Fruit fly (Drosophila melanogaster): ENCODE results near the gene ppk27.
A peak's percentile ranks its signal among the peaks of the same experiment; 100 is the strongest.

The ppk27 gene

dm6 chr3L:3767825-3768224 is 12.8 kb upstream of the ppk27 start (continued):
- no peak; the same call in 2 of the 3 replicates for TF ChIP-seq CG16813 (GFP tag; IDR thresholded peaks at IDR 0.05; ENCODE audit: partially characterized antibody)
- peak; percentile 39 for TF ChIP-seq CG8388 (GFP tag; optimal IDR thresholded peaks at IDR 0.05)
- TF ChIP-seq CG18764 (GFP tag; optimal IDR thresholded peaks at IDR 0.05) = no peak
- TF ChIP-seq klu (GFP tag; IDR thresholded peaks at IDR 0.05) = no peak
- TF ChIP-seq ERR (GFP tag; optimal IDR thresholded peaks at IDR 0.05) = no peak
- TF ChIP-seq Vsx1 (GFP tag; optimal IDR thresholded peaks at IDR 0.05) = peak; percentile 68
- peak; percentile 16; the same call in 1 of the 2 replicates for TF ChIP-seq sim (GFP tag; IDR thresholded peaks at IDR 0.05)
- TF ChIP-seq gcm (GFP tag; optimal IDR thresholded peaks at IDR 0.05) = peak; percentile 16
- no peak for TF ChIP-seq sqz (GFP tag; optimal IDR thresholded peaks at IDR 0.05)
- TF ChIP-seq cg (GFP tag; optimal IDR thresholded peaks at IDR 0.05) = no peak
- peak; percentile 66 for TF ChIP-seq Atf-2 (GFP tag; optimal IDR thresholded peaks at IDR 0.05)
- TF ChIP-seq nerfin-1 (tag; optimal IDR thresholded peaks at IDR 0.05) = no peak
- TF ChIP-seq HLH54F (GFP tag; optimal IDR thresholded peaks at IDR 0.05) = peak; percentile 12
- no peak for TF ChIP-seq hth (optimal IDR thresholded peaks at IDR 0.05)
- TF ChIP-seq Taf1 (GFP tag; IDR thresholded peaks at IDR 0.05) = no peak
- peak; percentile 82 for TF ChIP-seq Rfx (GFP tag; IDR thresholded peaks at IDR 0.05)
- peak; percentile 37; the same call in 1 of the 3 replicates for TF ChIP-seq sr (GFP tag; IDR thresholded peaks at IDR 0.05)
- no peak for TF ChIP-seq CG10654 (GFP tag; optimal IDR thresholded peaks at IDR 0.05)
- TF ChIP-seq ato (GFP tag; IDR thresholded peaks at IDR 0.05; ENCODE audit: partially characterized antibody) = 0 out of 2 replicates have a peak, but pooled peaks have one; percentile 13
- TF ChIP-seq CrebB (tag; optimal IDR thresholded peaks at IDR 0.05) = peak; percentile 33
- peak in 1 of 2 experiments; percentile 69 for TF ChIP-seq bsh (GFP tag; optimal IDR thresholded peaks at IDR 0.05)
- TF ChIP-seq salm (tag; optimal IDR thresholded peaks at IDR 0.05) = no peak
- TF ChIP-seq HHEX (GFP tag; optimal IDR thresholded peaks at IDR 0.05) = peak; percentile 3
- TF ChIP-seq CG6272 (GFP tag; IDR thresholded peaks at IDR 0.05) = peak; percentile 40; the same call in 1 of the 2 replicates
- peak; percentile 71 for TF ChIP-seq Optix (GFP tag; IDR thresholded peaks at IDR 0.05)
- TF ChIP-seq Nf-YC (tag; optimal IDR thresholded peaks at IDR 0.05) = no peak
- TF ChIP-seq CG11560 (tag; IDR thresholded peaks at IDR 0.05) = no peak
- TF ChIP-seq ATbp (GFP tag; optimal IDR thresholded peaks at IDR 0.05) = peak; percentile 72
- TF ChIP-seq dimm (GFP tag; IDR thresholded peaks at IDR 0.05) = peak; percentile 38; the same call in 1 of the 2 replicates
- TF ChIP-seq schlank (tag; optimal IDR thresholded peaks at IDR 0.05) = no peak
- peak; percentile 39 for TF ChIP-seq vfl (GFP tag; optimal IDR thresholded peaks at IDR 0.05)
- no peak for TF ChIP-seq zen (tag; optimal IDR thresholded peaks at IDR 0.05)
- TF ChIP-seq CG10431 (GFP tag; optimal IDR thresholded peaks at IDR 0.05) = peak; percentile 78
- TF ChIP-seq otp (GFP tag; IDR thresholded peaks at IDR 0.05) = peak; percentile 61; the same call in 2 of the 3 replicates
- no peak for TF ChIP-seq kah (GFP tag; optimal IDR thresholded peaks at IDR 0.05)
- TF ChIP-seq Scr (GFP tag; IDR thresholded peaks at IDR 0.05; ENCODE audit: partially characterized antibody) = no peak
- TF ChIP-seq dm (GFP tag; optimal IDR thresholded peaks at IDR 0.05) = peak; percentile 59
- TF ChIP-seq Xrp1 (GFP tag; IDR thresholded peaks at IDR 0.05) = peak; percentile 64
- TF ChIP-seq CG4707 (GFP tag; optimal IDR thresholded peaks at IDR 0.05) = peak; percentile 56
- peak; percentile 65 for TF ChIP-seq pum (GFP tag; optimal IDR thresholded peaks at IDR 0.05)
- no peak for TF ChIP-seq Abd-B (GFP tag; optimal IDR thresholded peaks at IDR 0.05)
- TF ChIP-seq Dip3 (GFP tag; optimal IDR thresholded peaks at IDR 0.05) = peak; percentile 47
- TF ChIP-seq CG31224 (GFP tag; IDR thresholded peaks at IDR 0.05) = no peak
- TF ChIP-seq Oaz (GFP tag; IDR thresholded peaks at IDR 0.05) = peak; percentile 56
- TF ChIP-seq CG6765 (GFP tag; optimal IDR thresholded peaks at IDR 0.05) = peak; percentile 14
- TF ChIP-seq CG5245 (GFP tag; optimal IDR thresholded peaks at IDR 0.05) = no peak
- peak; percentile 11 for TF ChIP-seq dmrt99B (tag; optimal IDR thresholded peaks at IDR 0.05)
- TF ChIP-seq br (optimal IDR thresholded peaks at IDR 0.05) = no peak
- peak; percentile 56 for TF ChIP-seq CG5953 (GFP tag; IDR thresholded peaks at IDR 0.05)
- TF ChIP-seq chinmo (GFP tag; IDR thresholded peaks at IDR 0.05; ENCODE audit: partially characterized antibody) = no peak
- TF ChIP-seq unpg (GFP tag; optimal IDR thresholded peaks at IDR 0.05) = peak; percentile 55
